Fruit fly (Drosophila melanogaster) whole organism, embryonic: ENCODE measurements around the gene papi.

Source experiments
- Ada2b ChIP-seq: fragments of 200-800 bp; sonication (Bioruptor generic); IDR thresholded peaks from 2 replicates; pipeline ENCODE4 v1.3.6; 2022; ENCODE audit warnings: missing biosample characterization, missing genetic modification characterization
- CG10462 ChIP-seq: fragments of 200-800 bp; sonication (Bioruptor generic); optimal IDR thresholded peaks from 2 replicates; lab custom pipeline; 2016; ENCODE audit warnings: missing biosample characterization, missing genetic modification characterization
- CG10565 ChIP-seq: fragments of 200-800 bp; sonication (Bioruptor generic); optimal IDR thresholded peaks from 3 replicates; lab custom pipeline; 2016; ENCODE audit warnings: missing biosample characterization, mild to moderate bottlenecking, missing genetic modification characterization
- CG12769 ChIP-seq: fragments of 200-800 bp; sonication (Bioruptor generic); optimal IDR thresholded peaks from 2 replicates; lab custom pipeline; 2019; ENCODE audit warnings: missing biosample characterization, mild to moderate bottlenecking, missing genetic modification characterization, moderate library complexity
- CG13775 ChIP-seq: fragments of 200-800 bp; sonication (Bioruptor generic); optimal IDR thresholded peaks from 3 replicates; lab custom pipeline; 2017; ENCODE audit warnings: missing biosample characterization, mild to moderate bottlenecking, missing genetic modification characterization
- CG14050 ChIP-seq: fragments of 200-800 bp; sonication (Bioruptor generic); IDR thresholded peaks from 3 replicates; pipeline ENCODE4 v1.3.6; 2022; ENCODE audit warnings: missing biosample characterization, missing genetic modification characterization
- CG15479 ChIP-seq: fragments of 200-800 bp; sonication (Bioruptor generic); optimal IDR thresholded peaks from 3 replicates; lab custom pipeline; 2019; ENCODE audit warnings: missing biosample characterization, mild to moderate bottlenecking, missing genetic modification characterization, moderate library complexity
- CG17361 ChIP-seq: fragments of 200-800 bp; sonication (Bioruptor generic); IDR thresholded peaks from 3 replicates; pipeline ENCODE4 v1.3.6; 2022; ENCODE audit warnings: missing biosample characterization, missing genetic modification characterization
- CG17568 ChIP-seq: fragments of 200-800 bp; sonication (Bioruptor generic); optimal IDR thresholded peaks from 2 replicates; lab custom pipeline; 2018; ENCODE audit warnings: missing biosample characterization, mild to moderate bottlenecking, missing genetic modification characterization, moderate library complexity
- CG18619 ChIP-seq: fragments of 200-800 bp; sonication (Bioruptor generic); optimal IDR thresholded peaks from 3 replicates; lab custom pipeline; 2017; ENCODE audit warnings: missing biosample characterization, mild to moderate bottlenecking, missing genetic modification characterization
- CG31388 ChIP-seq: fragments of 200-800 bp; sonication (Bioruptor generic); optimal IDR thresholded peaks from 2 replicates; lab custom pipeline; 2016; ENCODE audit warnings: missing biosample characterization, missing genetic modification characterization
- CG3407 ChIP-seq: fragments of 200-800 bp; sonication (Bioruptor generic); optimal IDR thresholded peaks from 2 replicates; lab custom pipeline; 2018; ENCODE audit warnings: missing biosample characterization, mild to moderate bottlenecking, missing genetic modification characterization
- CG34376 ChIP-seq: fragments of 200-800 bp; sonication (Bioruptor generic); optimal IDR thresholded peaks from 2 replicates; lab custom pipeline; 2018; ENCODE audit warnings: missing biosample characterization, mild to moderate bottlenecking, missing genetic modification characterization
- CG42726 ChIP-seq: fragments of 200-800 bp; sonication (Bioruptor generic); IDR thresholded peaks from 2 replicates; pipeline ENCODE4 v1.3.6; 2022; ENCODE audit warnings: missing biosample characterization, missing genetic modification characterization; ENCODE audit not compliant: partially characterized antibody
- CG4404 ChIP-seq: fragments of 200-800 bp; sonication (Bioruptor generic); IDR thresholded peaks from 2 replicates; pipeline ENCODE4 v1.3.6; 2022; ENCODE audit warnings: missing biosample characterization, missing genetic modification characterization
- CG4617 ChIP-seq: fragments of 200-800 bp; sonication (Bioruptor generic); optimal IDR thresholded peaks from 3 replicates; lab custom pipeline; 2016; ENCODE audit warnings: missing biosample characterization, missing genetic modification characterization, borderline replicate concordance
- CG5953 ChIP-seq: fragments of 200-800 bp; sonication (Bioruptor generic); IDR thresholded peaks from 2 replicates; pipeline ENCODE4 v1.3.6; 2022; ENCODE audit warnings: missing biosample characterization, missing genetic modification characterization
- CG6765 ChIP-seq: fragments of 200-800 bp; sonication (Bioruptor generic); optimal IDR thresholded peaks from 3 replicates; lab custom pipeline; 2017; ENCODE audit warnings: missing biosample characterization, mild to moderate bottlenecking, missing genetic modification characterization
- CG7987 ChIP-seq: fragments of 200-800 bp; sonication (Bioruptor generic); optimal IDR thresholded peaks from 2 replicates; lab custom pipeline; 2018; ENCODE audit warnings: missing biosample characterization, mild to moderate bottlenecking, missing genetic modification characterization, moderate library complexity
- CG9797 ChIP-seq: fragments of 200-800 bp; sonication (Bioruptor generic); optimal IDR thresholded peaks from 3 replicates; lab custom pipeline; 2018; ENCODE audit warnings: missing biosample characterization, mild to moderate bottlenecking, missing genetic modification characterization
- CrebB ChIP-seq: fragments of 200-800 bp; sonication (Bioruptor generic); optimal IDR thresholded peaks from 3 replicates; lab custom pipeline; 2018; ENCODE audit warnings: missing biosample characterization, mild to moderate bottlenecking, missing genetic modification characterization
- Hey ChIP-seq: fragments of 200-800 bp; sonication (Bioruptor generic); optimal IDR thresholded peaks from 3 replicates; lab custom pipeline; 2018; ENCODE audit warnings: missing biosample characterization, mild to moderate bottlenecking, missing genetic modification characterization
- MTF-1 ChIP-seq: fragments of 200-800 bp; sonication (Bioruptor generic); optimal IDR thresholded peaks from 2 replicates; lab custom pipeline; 2018; ENCODE audit warnings: missing biosample characterization, mild to moderate bottlenecking, missing genetic modification characterization, borderline replicate concordance
- Max ChIP-seq: fragments of 200-800 bp; sonication (Bioruptor generic); optimal IDR thresholded peaks from 2 replicates; lab custom pipeline; 2016; ENCODE audit warnings: missing biosample characterization, mild to moderate bottlenecking, missing genetic modification characterization
- NFAT ChIP-seq: fragments of 200-800 bp; sonication (Bioruptor generic); IDR thresholded peaks from 2 replicates; pipeline ENCODE4 v1.3.6; 2022; ENCODE audit warnings: missing biosample characterization, missing genetic modification characterization
- Rfx ChIP-seq: fragments of 200-800 bp; sonication (Bioruptor generic); IDR thresholded peaks from 2 replicates; pipeline ENCODE4 v1.3.6; 2022; ENCODE audit warnings: missing biosample characterization, missing genetic modification characterization
- amos ChIP-seq: fragments of 200-800 bp; sonication (Bioruptor generic); IDR thresholded peaks from 2 replicates; pipeline ENCODE4 v1.3.6; 2022; ENCODE audit warnings: missing biosample characterization, missing genetic modification characterization; ENCODE audit not compliant: partially characterized antibody
- bab2 ChIP-seq: fragments of 200-800 bp; sonication (Bioruptor generic); optimal IDR thresholded peaks from 2 replicates; lab custom pipeline; 2016; ENCODE audit warnings: missing biosample characterization, missing genetic modification characterization
- bowl ChIP-seq: fragments of 200-800 bp; sonication (Bioruptor generic); IDR thresholded peaks from 2 replicates; pipeline ENCODE4 v1.3.6; 2022; ENCODE audit warnings: missing biosample characterization, missing genetic modification characterization
- btn ChIP-seq: fragments of 200-800 bp; sonication (Bioruptor generic); optimal IDR thresholded peaks from 2 replicates; lab custom pipeline; 2016; ENCODE audit warnings: missing biosample characterization, missing genetic modification characterization
- dmrt11E ChIP-seq: fragments of 200-800 bp; sonication (Bioruptor generic); optimal IDR thresholded peaks from 3 replicates; lab custom pipeline; 2018; ENCODE audit warnings: missing biosample characterization, mild to moderate bottlenecking, missing genetic modification characterization, moderate library complexity
- ewg ChIP-seq: fragments of 200-800 bp; sonication (Bioruptor generic); optimal IDR thresholded peaks from 3 replicates; lab custom pipeline; 2017; ENCODE audit warnings: mild to moderate bottlenecking, missing biosample characterization, missing genetic modification reagents, missing genetic modification characterization
- fd3F ChIP-seq: fragments of 200-800 bp; sonication (Bioruptor generic); optimal IDR thresholded peaks from 2 replicates; lab custom pipeline; 2018; ENCODE audit warnings: missing biosample characterization, mild to moderate bottlenecking, missing genetic modification characterization, moderate library complexity
- fru ChIP-seq: fragments of >200 bp; optimal IDR thresholded peaks from 2 replicates; lab custom pipeline; 2017
- gsb ChIP-seq: fragments of 200-800 bp; sonication (Bioruptor generic); IDR thresholded peaks from 2 replicates; pipeline ENCODE4 v1.3.6; 2022; ENCODE audit warnings: missing biosample characterization, missing genetic modification characterization
- hbn ChIP-seq: fragments of 200-800 bp; sonication (Bioruptor generic); IDR thresholded peaks from 2 replicates; pipeline ENCODE4 v1.3.6; 2022; ENCODE audit warnings: missing biosample characterization, missing genetic modification characterization; ENCODE audit not compliant: partially characterized antibody
- luna ChIP-seq: fragments of 200-800 bp; sonication (Bioruptor generic); optimal IDR thresholded peaks from 2 replicates; lab custom pipeline; 2016; ENCODE audit warnings: missing biosample characterization, missing genetic modification characterization
- nmo ChIP-seq: fragments of 200-800 bp; sonication (Bioruptor generic); optimal IDR thresholded peaks from 2 replicates; lab custom pipeline; 2018; ENCODE audit warnings: missing biosample characterization, mild to moderate bottlenecking, missing genetic modification characterization, moderate library complexity
- pan ChIP-seq, 4 experiments: fragments of >200 bp in 3 of 4; fragments of 200-800 bp in 1 of 4; sonication (Bioruptor generic) in 1 of 4; optimal IDR thresholded peaks in 3 of 4; IDR thresholded peaks in 1 of 4; 2 replicates each; pipeline versions ENCODE4 v1.3.6 to Lab custom; 2017 to 2022; ENCODE audit warnings: missing biosample characterization in 2 of 4, missing genetic modification characterization in 2 of 4, mixed read lengths in 1 of 4
- pho ChIP-seq: fragments of 200-800 bp; sonication (Bioruptor generic); optimal IDR thresholded peaks from 2 replicates; lab custom pipeline; 2016; ENCODE audit warnings: missing biosample characterization, missing genetic modification characterization
- pzg ChIP-seq: fragments of 200-800 bp; sonication (Bioruptor generic); optimal IDR thresholded peaks from 3 replicates; lab custom pipeline; 2018; ENCODE audit warnings: missing biosample characterization, mild to moderate bottlenecking, missing genetic modification characterization, moderate library complexity
- row ChIP-seq: fragments of 200-800 bp; sonication (Bioruptor generic); IDR thresholded peaks from 3 replicates; pipeline ENCODE4 v1.3.6; 2022; ENCODE audit warnings: missing biosample characterization, missing genetic modification characterization
- scrt ChIP-seq: fragments of 200-800 bp; sonication (Bioruptor generic); optimal IDR thresholded peaks from 2 replicates; lab custom pipeline; 2018; ENCODE audit warnings: missing biosample characterization, mild to moderate bottlenecking, missing genetic modification characterization, moderate library complexity
- so ChIP-seq: fragments of 200-800 bp; sonication (Bioruptor generic); IDR thresholded peaks from 3 replicates; pipeline ENCODE4 v1.3.6; 2022; ENCODE audit warnings: missing biosample characterization, missing genetic modification characterization
- tio ChIP-seq: fragments of 200-800 bp; sonication (Bioruptor generic); optimal IDR thresholded peaks from 2 replicates; lab custom pipeline; 2017; ENCODE audit warnings: missing biosample characterization, missing genetic modification characterization, inconsistent platforms
- usp ChIP-seq: fragments of >200 bp; optimal IDR thresholded peaks from 2 replicates; lab custom pipeline; 2017; ENCODE audit warnings: missing biosample characterization, missing genetic modification characterization
- vfl ChIP-seq: fragments of 200-800 bp; sonication (Bioruptor generic); optimal IDR thresholded peaks from 2 replicates; lab custom pipeline; 2016; ENCODE audit warnings: missing biosample characterization, missing genetic modification characterization
- vvl ChIP-seq: fragments of 200-800 bp; sonication (Bioruptor generic); IDR thresholded peaks from 2 replicates; pipeline ENCODE4 v1.3.6; 2022; ENCODE audit warnings: missing biosample characterization, missing genetic modification characterization
- wor ChIP-seq: fragments of 200-800 bp; sonication (Bioruptor generic); IDR thresholded peaks from 2 replicates; pipeline ENCODE4 v1.3.6; 2022; ENCODE audit warnings: missing biosample characterization, missing genetic modification characterization

papi gene

DNA sequence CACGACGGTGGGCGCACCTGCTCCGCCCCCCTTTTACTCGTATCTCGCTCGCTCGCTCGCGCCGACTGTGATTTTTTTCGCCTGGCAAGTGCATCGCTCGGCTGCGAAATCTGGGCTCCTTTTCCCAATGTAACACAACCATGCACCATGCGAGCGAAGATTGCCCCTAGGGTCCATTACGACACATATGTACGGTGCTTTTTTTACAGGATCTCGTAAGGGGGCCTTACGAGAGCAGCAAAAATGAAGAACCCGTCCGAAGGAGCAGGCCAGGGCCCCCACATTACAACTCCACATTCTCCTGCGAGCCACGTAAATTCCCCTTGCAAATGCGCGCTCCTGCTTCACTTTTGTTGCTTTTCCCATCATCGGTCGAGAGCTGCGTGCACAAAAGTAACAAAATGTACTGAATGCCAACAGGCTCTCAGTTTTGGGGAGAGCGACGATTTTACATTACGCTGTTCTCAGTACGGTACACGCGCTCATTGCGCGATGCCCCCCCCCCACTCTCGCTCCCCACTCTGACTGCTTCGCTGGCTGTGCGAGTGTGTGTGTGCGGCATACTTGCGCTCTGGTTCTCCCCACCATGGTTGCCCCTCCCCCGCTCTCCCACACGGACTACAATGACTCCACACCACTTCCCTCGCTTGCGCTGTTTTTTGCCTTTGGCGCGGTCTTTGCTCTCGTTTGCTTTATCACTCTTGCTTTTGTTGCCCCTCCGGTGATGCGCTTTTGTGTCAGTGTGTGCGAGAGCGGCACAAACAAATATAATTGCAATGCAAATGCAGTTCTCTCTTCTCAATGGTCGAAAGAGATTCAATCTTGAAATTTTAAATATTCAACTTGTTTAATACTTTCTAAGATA lies 17.5 kb upstream of the papi start:
- TF ChIP-seq CG13775 (GFP tag; lab: Kevin White, UChicago) = no peak
- TF ChIP-seq MTF-1 = no peak
- peak; percentile 27; the same call in 1 of the 2 replicates for TF ChIP-seq vvl (GFP tag; lab: Robert Waterston, UW)
- no peak for TF ChIP-seq CG4404 (GFP tag; lab: Robert Waterston, UW)
- no peak for TF ChIP-seq pzg (GFP tag; lab: Kevin White, UChicago)
- TF ChIP-seq CG34376 (GFP tag; lab: Kevin White, UChicago) = no peak
- peak; percentile 1 for TF ChIP-seq btn (GFP tag; lab: Kevin White, UChicago)
- no peak for TF ChIP-seq nmo
- no peak for TF ChIP-seq dmrt11E (tag; lab: Kevin White, UChicago)
- no peak for TF ChIP-seq vfl
- no peak for TF ChIP-seq bab2 (GFP tag; lab: Kevin White, UChicago)
- TF ChIP-seq luna (GFP tag; lab: Kevin White, UChicago) = no peak
- no peak for TF ChIP-seq CG17361 (GFP tag; lab: Robert Waterston, UW)
- no peak for TF ChIP-seq CG10565 (GFP tag; lab: Kevin White, UChicago)
- TF ChIP-seq hbn (GFP tag; lab: Robert Waterston, UW) = peak; percentile 20; the same call in 1 of the 2 replicates
- TF ChIP-seq Ada2b (GFP tag; lab: Robert Waterston, UW) = no peak
- TF ChIP-seq Max (GFP tag; lab: Kevin White, UChicago) = no peak
- TF ChIP-seq NFAT (GFP tag; lab: Robert Waterston, UW) = no peak
- no peak for TF ChIP-seq CG42726
- TF ChIP-seq tio = no peak
- peak; percentile 36 for TF ChIP-seq CG7987
- no peak for TF ChIP-seq so (GFP tag; lab: Robert Waterston, UW)
- no peak for TF ChIP-seq Rfx
- no peak for TF ChIP-seq wor
- no peak for TF ChIP-seq scrt (GFP tag; lab: Kevin White, UChicago)
- TF ChIP-seq CG15479 (GFP tag; lab: Kevin White, UChicago) = no peak
- no peak for TF ChIP-seq CG9797 (GFP tag; lab: Kevin White, UChicago)
- TF ChIP-seq CrebB = no peak
- TF ChIP-seq CG14050 = no peak
- no peak for TF ChIP-seq CG31388
- TF ChIP-seq usp (GFP tag; lab: Kevin White, UChicago) = no peak
- no peak for TF ChIP-seq fd3F (GFP tag; lab: Kevin White, UChicago)
- no peak for TF ChIP-seq CG3407 (GFP tag; lab: Kevin White, UChicago)
- peak; percentile 12; the same call in 1 of the 2 replicates for TF ChIP-seq amos
- no peak for TF ChIP-seq CG6765 (GFP tag; lab: Kevin White, UChicago)
- peak; percentile 55 for TF ChIP-seq CG12769
- peak; percentile 41 for TF ChIP-seq Hey (tag; lab: Kevin White, UChicago)
- TF ChIP-seq fru (lab: Kevin White, UChicago) = no peak
- TF ChIP-seq row = peak; percentile 44; the same call in 1 of the 3 replicates
- TF ChIP-seq CG17568 (GFP tag; lab: Kevin White, UChicago) = no peak
- TF ChIP-seq CG4617 = no peak
- no peak for TF ChIP-seq ewg (GFP tag; lab: Kevin White, UChicago)
- TF ChIP-seq pho = no peak
- TF ChIP-seq pan (optimal IDR thresholded peaks at IDR 0.05; lab: Kevin White, UChicago) = no peak
- peak in 1 of 2 experiments; percentile 21 for TF ChIP-seq pan (GFP tag; optimal IDR thresholded peaks at IDR 0.05 in 1 of 2, IDR thresholded peaks at IDR 0.05 in 1 of 2)
- TF ChIP-seq CG5953 (GFP tag; lab: Robert Waterston, UW) = no peak
- no peak for TF ChIP-seq CG18619 (GFP tag; lab: Kevin White, UChicago)
- TF ChIP-seq CG10462 (GFP tag; lab: Kevin White, UChicago) = no peak
- TF ChIP-seq bowl (GFP tag; lab: Robert Waterston, UW) = peak; percentile 53; the same call in 1 of the 2 replicates
- no peak for TF ChIP-seq gsb
